Fruit fly (Drosophila melanogaster) whole organism, embryonic: ENCODE measurements around the gene ec.

Source experiments
- Ada2b ChIP-seq: fragments of 200-800 bp; sonication (Bioruptor generic); IDR thresholded peaks from 2 replicates; pipeline ENCODE4 v1.3.6; 2022; ENCODE audit warnings: missing biosample characterization, missing genetic modification characterization
- Antp ChIP-seq: fragments of 200-800 bp; sonication (Bioruptor generic); optimal IDR thresholded peaks from 3 replicates; lab custom pipeline; 2016; ENCODE audit warnings: missing biosample characterization, missing genetic modification characterization
- Bgb ChIP-seq: fragments of 200-800 bp; sonication (Bioruptor generic); IDR thresholded peaks from 2 replicates; pipeline ENCODE4 v1.3.6; 2022; ENCODE audit warnings: missing biosample characterization, missing genetic modification characterization; ENCODE audit not compliant: partially characterized antibody
- CG10147 ChIP-seq: fragments of 200-800 bp; sonication (Bioruptor generic); optimal IDR thresholded peaks from 2 replicates; lab custom pipeline; 2019; ENCODE audit warnings: missing biosample characterization, mild to moderate bottlenecking, missing genetic modification characterization, moderate library complexity
- CG10321 ChIP-seq: fragments of 200-800 bp; sonication (Bioruptor generic); IDR thresholded peaks from 2 replicates; pipeline ENCODE4 v1.3.6; 2022; ENCODE audit warnings: missing biosample characterization, missing genetic modification characterization
- CG10979 ChIP-seq: fragments of 200-800 bp; sonication (Bioruptor generic); optimal IDR thresholded peaks from 2 replicates; lab custom pipeline; 2018; ENCODE audit warnings: missing biosample characterization, mild to moderate bottlenecking, missing genetic modification characterization, moderate library complexity
- CG11504 ChIP-seq: fragments of 200-800 bp; sonication (Bioruptor generic); optimal IDR thresholded peaks from 3 replicates; lab custom pipeline; 2019; ENCODE audit warnings: missing biosample characterization, mild to moderate bottlenecking, missing genetic modification characterization, moderate library complexity
- CG13287 ChIP-seq: fragments of 200-800 bp; sonication (Bioruptor generic); IDR thresholded peaks from 2 replicates; pipeline ENCODE4 v1.3.6; 2022; ENCODE audit warnings: missing biosample characterization, missing genetic modification characterization; ENCODE audit not compliant: partially characterized antibody
- CG14014 ChIP-seq: fragments of 200-800 bp; sonication (Bioruptor generic); IDR thresholded peaks from 2 replicates; pipeline ENCODE4 v1.3.6; 2022; ENCODE audit warnings: missing biosample characterization, missing genetic modification characterization
- CG14441 ChIP-seq: fragments of 200-800 bp; sonication (Bioruptor generic); IDR thresholded peaks from 2 replicates; pipeline ENCODE4 v1.3.6; 2022; ENCODE audit warnings: missing biosample characterization, missing genetic modification characterization
- CG15479 ChIP-seq: fragments of 200-800 bp; sonication (Bioruptor generic); optimal IDR thresholded peaks from 3 replicates; lab custom pipeline; 2019; ENCODE audit warnings: missing biosample characterization, mild to moderate bottlenecking, missing genetic modification characterization, moderate library complexity
- CG15601 ChIP-seq: fragments of 200-800 bp; sonication (Bioruptor generic); optimal IDR thresholded peaks from 3 replicates; lab custom pipeline; 2019; ENCODE audit warnings: missing biosample characterization, mild to moderate bottlenecking, missing genetic modification characterization, moderate library complexity
- CG17359 ChIP-seq: fragments of 200-800 bp; sonication (Bioruptor generic); optimal IDR thresholded peaks from 3 replicates; lab custom pipeline; 2018; ENCODE audit warnings: missing biosample characterization, mild to moderate bottlenecking, missing genetic modification characterization, moderate library complexity
- CG18599 ChIP-seq: fragments of 200-800 bp; sonication (Bioruptor generic); optimal IDR thresholded peaks from 3 replicates; lab custom pipeline; 2017; ENCODE audit warnings: missing biosample characterization, missing genetic modification characterization, mild to moderate bottlenecking, moderate library complexity, missing genetic modification reagents
- CG32532 ChIP-seq: fragments of 200-800 bp; sonication (Bioruptor generic); IDR thresholded peaks from 2 replicates; pipeline ENCODE4 v1.3.6; 2022; ENCODE audit warnings: missing biosample characterization, missing genetic modification characterization
- CG34224 ChIP-seq: fragments of 200-800 bp; sonication (Bioruptor generic); IDR thresholded peaks from 3 replicates; pipeline ENCODE4 v1.3.6; 2022; ENCODE audit warnings: missing biosample characterization, missing genetic modification characterization; ENCODE audit not compliant: partially characterized antibody
- CG3847 ChIP-seq: fragments of 200-800 bp; sonication (Bioruptor generic); IDR thresholded peaks from 2 replicates; pipeline ENCODE4 v1.3.6; 2022; ENCODE audit warnings: missing biosample characterization, missing genetic modification characterization
- CG3995 ChIP-seq: fragments of 200-800 bp; sonication (Bioruptor generic); optimal IDR thresholded peaks from 3 replicates; lab custom pipeline; 2016; ENCODE audit warnings: missing biosample characterization, missing genetic modification characterization
- CG5180 ChIP-seq: fragments of 200-800 bp; sonication (Bioruptor generic); optimal IDR thresholded peaks from 3 replicates; lab custom pipeline; 2017; ENCODE audit warnings: missing biosample characterization, missing genetic modification characterization, mild to moderate bottlenecking, moderate library complexity, missing genetic modification reagents
- CG6765 ChIP-seq: fragments of 200-800 bp; sonication (Bioruptor generic); optimal IDR thresholded peaks from 3 replicates; lab custom pipeline; 2017; ENCODE audit warnings: missing biosample characterization, mild to moderate bottlenecking, missing genetic modification characterization
- CG6813 ChIP-seq: fragments of 200-800 bp; sonication (Bioruptor generic); optimal IDR thresholded peaks from 2 replicates; lab custom pipeline; 2017; ENCODE audit warnings: missing biosample characterization, missing genetic modification characterization, mild to moderate bottlenecking, moderate library complexity, missing genetic modification reagents
- CG7987 ChIP-seq: fragments of 200-800 bp; sonication (Bioruptor generic); optimal IDR thresholded peaks from 2 replicates; lab custom pipeline; 2018; ENCODE audit warnings: missing biosample characterization, mild to moderate bottlenecking, missing genetic modification characterization, moderate library complexity
- CG8478 ChIP-seq: fragments of >200 bp; optimal IDR thresholded peaks from 2 replicates; lab custom pipeline; 2018
- CG8924 ChIP-seq: fragments of 200-800 bp; optimal IDR thresholded peaks from 3 replicates; lab custom pipeline; 2019; ENCODE audit warnings: missing biosample characterization, mild to moderate bottlenecking, missing genetic modification characterization, moderate library complexity
- CG9609 ChIP-seq: fragments of 200-800 bp; sonication (Bioruptor generic); optimal IDR thresholded peaks from 3 replicates; lab custom pipeline; 2016; ENCODE audit warnings: missing biosample characterization, missing genetic modification characterization
- CG9876 ChIP-seq: fragments of 200-800 bp; sonication (Bioruptor generic); optimal IDR thresholded peaks from 2 replicates; lab custom pipeline; 2016; ENCODE audit warnings: missing biosample characterization, missing genetic modification characterization
- Doc2 ChIP-seq: fragments of 200-800 bp; sonication (Bioruptor generic); IDR thresholded peaks from 2 replicates; pipeline ENCODE4 v1.3.6; 2022; ENCODE audit warnings: missing biosample characterization, missing genetic modification characterization
- Hr3 ChIP-seq: fragments of 200-800 bp; sonication (Bioruptor generic); optimal IDR thresholded peaks from 3 replicates; lab custom pipeline; 2016; ENCODE audit warnings: missing biosample characterization, missing genetic modification characterization
- MESR4 ChIP-seq: fragments of 200-800 bp; sonication (Bioruptor generic); optimal IDR thresholded peaks from 2 replicates; lab custom pipeline; 2018; ENCODE audit warnings: missing biosample characterization, mild to moderate bottlenecking, missing genetic modification characterization, moderate library complexity
- Max ChIP-seq: fragments of 200-800 bp; sonication (Bioruptor generic); optimal IDR thresholded peaks from 2 replicates; lab custom pipeline; 2016; ENCODE audit warnings: missing biosample characterization, mild to moderate bottlenecking, missing genetic modification characterization
- Med ChIP-seq: fragments of 200-800 bp; sonication (Bioruptor generic); peaks from one replicate; lab custom pipeline; 2016; ENCODE audit warnings: missing biosample characterization, missing genetic modification characterization, mild to moderate bottlenecking, inconsistent platforms, moderate library complexity
- NC2β ChIP-seq: fragments of 200-800 bp; sonication (Bioruptor generic); optimal IDR thresholded peaks from 2 replicates; lab custom pipeline; 2016; ENCODE audit warnings: missing biosample characterization, missing genetic modification characterization
- Six4 ChIP-seq: fragments of 200-800 bp; sonication (Bioruptor generic); optimal IDR thresholded peaks from 2 replicates; lab custom pipeline; 2016; ENCODE audit warnings: missing biosample characterization, missing genetic modification characterization
- Sry-δ ChIP-seq: fragments of 200-800 bp; sonication (Bioruptor generic); optimal IDR thresholded peaks from 2 replicates; lab custom pipeline; 2016; ENCODE audit warnings: missing biosample characterization, missing genetic modification characterization
- Stat92E ChIP-seq, 3 experiments: fragments of >200 bp in 2 of 3; fragments of 200-800 bp in 1 of 3; sonication (Bioruptor generic) in 1 of 3; optimal IDR thresholded peaks; 2 replicates each; lab custom pipeline; 2017 to 2019; ENCODE audit warnings: missing biosample characterization in 3 of 3, missing genetic modification characterization in 3 of 3, mild to moderate bottlenecking in 1 of 3, moderate library complexity in 1 of 3
- bcd ChIP-seq: fragments of 200-800 bp; sonication (Bioruptor generic); optimal IDR thresholded peaks from 2 replicates; lab custom pipeline; 2017; ENCODE audit warnings: missing biosample characterization, mild to moderate bottlenecking, missing genetic modification characterization
- cg ChIP-seq: fragments of 200-800 bp; sonication (Bioruptor generic); optimal IDR thresholded peaks from 3 replicates; lab custom pipeline; 2019; ENCODE audit warnings: missing biosample characterization, mild to moderate bottlenecking, missing genetic modification characterization, moderate library complexity
- chm ChIP-seq: fragments of 200-800 bp; sonication (Bioruptor generic); IDR thresholded peaks from 2 replicates; pipeline ENCODE4 v1.3.6; 2022; ENCODE audit warnings: missing biosample characterization, missing genetic modification characterization
- corto ChIP-seq: fragments of 200-800 bp; sonication (Bioruptor generic); optimal IDR thresholded peaks from 2 replicates; lab custom pipeline; 2016; ENCODE audit warnings: missing biosample characterization, mild to moderate bottlenecking, missing genetic modification characterization, moderate library complexity
- crp ChIP-seq, 2 experiments: fragments of 200-800 bp; sonication (Bioruptor generic); optimal IDR thresholded peaks; 2 replicates in 1 of 2; 3 replicates in 1 of 2; lab custom pipeline; 2017; ENCODE audit warnings: missing biosample characterization in 2 of 2, missing genetic modification characterization in 2 of 2, mild to moderate bottlenecking in 1 of 2, moderate library complexity in 1 of 2
- fu2 ChIP-seq: fragments of 200-800 bp; sonication (Bioruptor generic); optimal IDR thresholded peaks from 2 replicates; lab custom pipeline; 2016; ENCODE audit warnings: missing biosample characterization, missing genetic modification characterization
- kah ChIP-seq: fragments of 200-800 bp; sonication (Bioruptor generic); optimal IDR thresholded peaks from 2 replicates; lab custom pipeline; 2018; ENCODE audit warnings: missing biosample characterization, mild to moderate bottlenecking, missing genetic modification characterization
- lilli ChIP-seq: fragments of 200-800 bp; sonication (Bioruptor generic); optimal IDR thresholded peaks from 3 replicates; lab custom pipeline; 2016; ENCODE audit warnings: missing biosample characterization, missing genetic modification characterization
- pho ChIP-seq: fragments of 200-800 bp; sonication (Bioruptor generic); optimal IDR thresholded peaks from 2 replicates; lab custom pipeline; 2016; ENCODE audit warnings: missing biosample characterization, missing genetic modification characterization
- phol ChIP-seq: fragments of 200-800 bp; sonication (Bioruptor generic); optimal IDR thresholded peaks from 3 replicates; lab custom pipeline; 2018; ENCODE audit warnings: missing biosample characterization, mild to moderate bottlenecking, missing genetic modification characterization, moderate library complexity
- stc ChIP-seq: fragments of 200-800 bp; sonication (Bioruptor generic); IDR thresholded peaks from 2 replicates; pipeline ENCODE4 v1.3.6; 2022; ENCODE audit warnings: missing biosample characterization, missing genetic modification characterization
- sug ChIP-seq: fragments of 200-800 bp; optimal IDR thresholded peaks from 2 replicates; lab custom pipeline; 2019; ENCODE audit warnings: missing biosample characterization, mild to moderate bottlenecking, missing genetic modification characterization, moderate library complexity
- tin ChIP-seq: fragments of 200-800 bp; sonication (Bioruptor generic); optimal IDR thresholded peaks from 3 replicates; lab custom pipeline; 2016; ENCODE audit warnings: missing biosample characterization, missing genetic modification characterization
- trem ChIP-seq: fragments of 200-800 bp; optimal IDR thresholded peaks from 3 replicates; lab custom pipeline; 2019; ENCODE audit warnings: missing biosample characterization, mild to moderate bottlenecking, missing genetic modification characterization, moderate library complexity
- unc-4 ChIP-seq: fragments of 200-800 bp; sonication (Bioruptor generic); IDR thresholded peaks from 2 replicates; pipeline ENCODE4 v1.3.6; 2022; ENCODE audit warnings: missing biosample characterization, missing genetic modification characterization; ENCODE audit not compliant: partially characterized antibody

Gene ec

dm6 chrX:3780884-3781283, 30.6 kb upstream of the ec start (continued):
- no peak for TF ChIP-seq Doc2 (GFP tag; lab: Robert Waterston, UW)
- no peak for TF ChIP-seq Six4 (GFP tag; lab: Kevin White, UChicago)
- peak in 1 of 2 experiments; percentile 22 for TF ChIP-seq crp (GFP tag; optimal IDR thresholded peaks at IDR 0.05; lab: Kevin White, UChicago)
- TF ChIP-seq Bgb (GFP tag; lab: Robert Waterston, UW) = peak; percentile 44; the same call in 1 of the 2 replicates
- no peak for TF ChIP-seq CG14014 (GFP tag; lab: Robert Waterston, UW)
- TF ChIP-seq pho = peak; percentile 33
- TF ChIP-seq Antp (GFP tag; lab: Kevin White, UChicago) = peak; percentile 5
- TF ChIP-seq lilli (GFP tag; lab: Kevin White, UChicago) = peak; percentile 13
- TF ChIP-seq fu2 = no peak
- peak; percentile 93 for TF ChIP-seq CG10321 (GFP tag; lab: Robert Waterston, UW)
- peak; percentile 21 for TF ChIP-seq Sry-δ (GFP tag; lab: Kevin White, UChicago)
- no peak for TF ChIP-seq CG9876 (GFP tag; lab: Kevin White, UChicago)
- TF ChIP-seq CG6765 (GFP tag; lab: Kevin White, UChicago) = no peak
- TF ChIP-seq kah (GFP tag; lab: Kevin White, UChicago) = peak; percentile 51
- peak; percentile 94 for TF ChIP-seq CG15479
- peak; percentile 10 for TF ChIP-seq CG15601 (tag; lab: Kevin White, UChicago)
- TF ChIP-seq CG3995 = no peak
- peak; percentile 38 for TF ChIP-seq CG7987
- peak; percentile 65 for TF ChIP-seq CG5180 (GFP tag; lab: Kevin White, UChicago)
- TF ChIP-seq CG9609 (GFP tag; lab: Kevin White, UChicago) = no peak
- TF ChIP-seq CG13287 (GFP tag; lab: Robert Waterston, UW) = peak; percentile 67
- TF ChIP-seq CG17359 (tag; lab: Kevin White, UChicago) = peak; percentile 9
- TF ChIP-seq unc-4 (GFP tag; lab: Robert Waterston, UW) = peak; percentile 49; the same call in 1 of the 2 replicates
- TF ChIP-seq CG8924 = peak; percentile 70
- TF ChIP-seq CG11504 = no peak
- no peak for TF ChIP-seq Max (GFP tag; lab: Kevin White, UChicago)
- TF ChIP-seq CG8478 (lab: Kevin White, UChicago) = peak; percentile 37
- no peak for TF ChIP-seq bcd
- peak; percentile 92 for TF ChIP-seq Med (GFP tag; lab: Kevin White, UChicago)
- no peak for TF ChIP-seq corto (GFP tag; lab: Kevin White, UChicago)
- peak; percentile 45; the same call in 1 of the 2 replicates for TF ChIP-seq chm (GFP tag; lab: Robert Waterston, UW)
- TF ChIP-seq CG6813 (GFP tag; lab: Kevin White, UChicago) = peak; percentile 60
- no peak for TF ChIP-seq CG10979 (tag; lab: Kevin White, UChicago)
- TF ChIP-seq stc (GFP tag; lab: Robert Waterston, UW) = peak; percentile 22; the same call in 1 of the 2 replicates
- peak; percentile 15 for TF ChIP-seq NC2β
- TF ChIP-seq CG32532 (GFP tag; lab: Robert Waterston, UW) = no peak; the same call in 1 of the 2 replicates
- TF ChIP-seq Ada2b (GFP tag; lab: Robert Waterston, UW) = no peak
- peak; percentile 2 for TF ChIP-seq tin (GFP tag; lab: Kevin White, UChicago)
- peak in 1 of 3 experiments; percentile 26 for TF ChIP-seq Stat92E (GFP tag; optimal IDR thresholded peaks at IDR 0.05; lab: Kevin White, UChicago)
- peak; percentile 22 for TF ChIP-seq MESR4
- peak; percentile 25 for TF ChIP-seq sug (tag; lab: Kevin White, UChicago)
- TF ChIP-seq Hr3 = no peak
- TF ChIP-seq cg (GFP tag; lab: Kevin White, UChicago) = peak; percentile 81
- TF ChIP-seq CG34224 (GFP tag; lab: Robert Waterston, UW) = peak; percentile 57
- TF ChIP-seq trem = peak; percentile 45
- TF ChIP-seq CG3847 (GFP tag; lab: Robert Waterston, UW) = peak; percentile 60
- peak; percentile 33 for TF ChIP-seq CG18599
- TF ChIP-seq CG14441 = no peak
- TF ChIP-seq CG10147 = no peak
- TF ChIP-seq phol = peak; percentile 22
